Worm (Caenorhabditis elegans): ENCODE data around the gene C25G6.1.

C25G6.1 gene

ce11 chrX:1249738-1250137 lies 21.0 kb upstream of the C25G6.1 start, which contains the start of gene C25G6.4:
Gene C25G6.4, minus strand, starts transcription at chrX:1249838.
- TF ChIP-seq unc-62 (GFP tag; optimal IDR thresholded peaks at IDR 0.05), result no peak
- TF ChIP-seq drap-1 (GFP tag; optimal IDR thresholded peaks at IDR 0.05), result no peak
- no peak for TF ChIP-seq nhr-28 (tag; optimal IDR thresholded peaks at IDR 0.05)
- no peak for TF ChIP-seq unc-120 (tag; optimal IDR thresholded peaks at IDR 0.05; ENCODE audit: poor library complexity, severe bottlenecking)
- TF ChIP-seq ztf-11 (tag; optimal IDR thresholded peaks at IDR 0.05), result no peak
- no peak for TF ChIP-seq nhr-237 (tag; optimal IDR thresholded peaks at IDR 0.05)
- no peak for TF ChIP-seq bed-3 (GFP tag; optimal IDR thresholded peaks at IDR 0.05)
- TF ChIP-seq elt-3 (tag; optimal IDR thresholded peaks at IDR 0.05), result no peak
- no peak for TF ChIP-seq pha-4 (tag; optimal IDR thresholded peaks at IDR 0.05)
- TF ChIP-seq elt-1 (tag; optimal IDR thresholded peaks at IDR 0.05; ENCODE audit: borderline replicate concordance, insufficient read depth), result no peak
- TF ChIP-seq unc-39 (tag; optimal IDR thresholded peaks at IDR 0.05), result no peak
- no peak for TF ChIP-seq tbx-8 (GFP tag; optimal IDR thresholded peaks at IDR 0.05)

ce11 chrX:1255547-1255946 lies 15.2 kb upstream of the C25G6.1 start, which contains the start of gene npr-11:
Gene npr-11, minus strand, starts transcription at chrX:1255647.
- TF ChIP-seq elt-3 (tag; optimal IDR thresholded peaks at IDR 0.05) (no peak), mls-2 (tag; optimal IDR thresholded peaks at IDR 0.05) (no peak)

ce11 chrX:1257668-1258067 lies 13.0 kb upstream of the C25G6.1 start:
- TF ChIP-seq lin-13 (tag; optimal IDR thresholded peaks at IDR 0.05) (no peak), ceh-39 (tag; optimal IDR thresholded peaks at IDR 0.05) (no peak), nhr-12 (tag; optimal IDR thresholded peaks at IDR 0.05) (no peak), pha-4 (tag; optimal IDR thresholded peaks at IDR 0.05) (no peak), nhr-2 (tag; optimal IDR thresholded peaks at IDR 0.05) (no peak), hlh-1 (tag; optimal IDR thresholded peaks at IDR 0.05) (no peak), ztf-11 (tag; optimal IDR thresholded peaks at IDR 0.05) (no peak), bed-3 (GFP tag; optimal IDR thresholded peaks at IDR 0.05) (no peak), cnd-1 (tag; optimal IDR thresholded peaks at IDR 0.05) (no peak), unc-62 (GFP tag; optimal IDR thresholded peaks at IDR 0.05) (no peak)

DNA sequence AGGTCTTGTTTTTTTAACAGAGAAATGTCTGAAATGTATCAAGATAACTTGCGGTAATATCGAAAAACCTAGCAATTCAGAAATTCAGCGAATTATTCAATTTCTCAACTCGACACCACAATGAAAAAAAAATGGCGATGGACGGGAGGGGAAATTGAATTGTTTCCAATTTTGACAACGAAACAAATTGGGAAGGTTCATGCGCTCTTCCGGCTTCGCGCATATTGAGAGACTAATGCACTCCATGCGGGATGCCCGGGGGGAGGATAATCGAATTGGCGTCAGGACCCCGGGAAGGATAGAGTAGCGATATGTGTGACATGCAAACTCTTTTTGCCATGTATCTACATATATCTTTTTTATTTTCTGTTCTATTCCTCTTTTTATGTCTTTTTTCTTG lies 5.4 kb upstream of the C25G6.1 start:
- TF ChIP-seq mls-2 (tag; optimal IDR thresholded peaks at IDR 0.05) (no peak), ztf-11 (tag; optimal IDR thresholded peaks at IDR 0.05) (no peak), ces-1 (GFP tag; optimal IDR thresholded peaks at IDR 0.05) (peak; percentile 97), blmp-1 (tag; optimal IDR thresholded peaks at IDR 0.05) (no peak), nhr-12 (tag; optimal IDR thresholded peaks at IDR 0.05) (no peak)

DNA sequence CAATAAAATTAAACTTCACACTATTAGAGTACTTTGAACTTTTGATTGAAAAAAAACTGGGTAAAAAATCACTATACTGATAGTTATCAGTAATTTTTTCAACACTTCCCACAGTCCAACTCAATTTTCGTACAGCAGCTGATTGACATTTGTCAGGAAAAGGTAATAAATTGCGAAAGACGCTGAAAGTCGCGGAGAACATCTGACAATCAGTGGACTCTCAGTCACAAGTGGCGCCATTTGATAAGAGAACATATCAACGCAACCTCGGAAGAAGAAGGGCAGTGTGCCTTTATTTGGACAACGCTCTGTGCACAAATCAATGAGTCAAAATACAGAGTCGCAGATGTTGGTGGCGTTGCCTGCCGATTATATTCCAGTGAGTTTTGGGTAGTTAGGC lies 1.8 kb downstream of the C25G6.1 start, which contains the start of gene C52B11.5:
Gene C52B11.5 (plus strand): TSS at position 250 of the 400 bp plus-strand sequence.
- TF ChIP-seq lin-13 (tag; optimal IDR thresholded peaks at IDR 0.05), result no peak
- TF ChIP-seq flh-1 (GFP tag; optimal IDR thresholded peaks at IDR 0.05), result no peak
- no peak for TF ChIP-seq mep-1 (tag; optimal IDR thresholded peaks at IDR 0.05)
- TF ChIP-seq pha-4 (tag; optimal IDR thresholded peaks at IDR 0.05), result no peak
- no peak for TF ChIP-seq drap-1 (GFP tag; optimal IDR thresholded peaks at IDR 0.05)
- no peak for TF ChIP-seq nhr-2 (tag; optimal IDR thresholded peaks at IDR 0.05)
- TF ChIP-seq ham-2 (GFP tag; optimal IDR thresholded peaks at IDR 0.05), result no peak
- no peak for TF ChIP-seq mab-5 (tag; optimal IDR thresholded peaks at IDR 0.05)

DNA sequence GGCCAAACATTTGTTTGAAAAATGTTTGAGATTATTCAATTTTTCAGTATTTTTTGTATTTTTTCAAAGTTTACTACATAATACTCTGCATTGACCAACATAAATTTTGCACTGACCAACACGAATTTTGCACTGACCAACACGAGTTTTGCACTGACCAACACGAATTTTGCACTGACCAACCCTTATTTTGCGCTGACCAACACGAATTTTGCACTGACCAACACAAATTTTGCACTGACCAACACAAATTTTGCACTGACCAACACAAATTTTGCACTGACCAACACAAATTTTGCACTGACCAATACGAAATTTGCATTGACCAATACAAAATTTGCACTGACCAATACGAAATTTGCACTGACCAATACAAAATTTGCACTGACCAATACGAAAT lies 22.2 kb downstream of the C25G6.1 start:
- TF ChIP-seq ces-1 (GFP tag; optimal IDR thresholded peaks at IDR 0.05), result no peak
- no peak for TF ChIP-seq ceh-43 (GFP tag; optimal IDR thresholded peaks at IDR 0.05)
- no peak for TF ChIP-seq ztf-11 (tag; optimal IDR thresholded peaks at IDR 0.05)
- TF ChIP-seq drap-1 (GFP tag; optimal IDR thresholded peaks at IDR 0.05), result no peak
- TF ChIP-seq snpc-4 (tag; optimal IDR thresholded peaks at IDR 0.05), result no peak
- no peak for TF ChIP-seq lsy-2 (tag; optimal IDR thresholded peaks at IDR 0.05)

ce11 chrX:1293471-1293870 lies 22.8 kb downstream of the C25G6.1 start:
- TF ChIP-seq zip-8 (tag; optimal IDR thresholded peaks at IDR 0.05) (no peak), lsy-2 (tag; optimal IDR thresholded peaks at IDR 0.05) (no peak)
